Fruit fly (Drosophila melanogaster): ENCODE results near the gene CG7300.

The CG7300 gene

DNA sequence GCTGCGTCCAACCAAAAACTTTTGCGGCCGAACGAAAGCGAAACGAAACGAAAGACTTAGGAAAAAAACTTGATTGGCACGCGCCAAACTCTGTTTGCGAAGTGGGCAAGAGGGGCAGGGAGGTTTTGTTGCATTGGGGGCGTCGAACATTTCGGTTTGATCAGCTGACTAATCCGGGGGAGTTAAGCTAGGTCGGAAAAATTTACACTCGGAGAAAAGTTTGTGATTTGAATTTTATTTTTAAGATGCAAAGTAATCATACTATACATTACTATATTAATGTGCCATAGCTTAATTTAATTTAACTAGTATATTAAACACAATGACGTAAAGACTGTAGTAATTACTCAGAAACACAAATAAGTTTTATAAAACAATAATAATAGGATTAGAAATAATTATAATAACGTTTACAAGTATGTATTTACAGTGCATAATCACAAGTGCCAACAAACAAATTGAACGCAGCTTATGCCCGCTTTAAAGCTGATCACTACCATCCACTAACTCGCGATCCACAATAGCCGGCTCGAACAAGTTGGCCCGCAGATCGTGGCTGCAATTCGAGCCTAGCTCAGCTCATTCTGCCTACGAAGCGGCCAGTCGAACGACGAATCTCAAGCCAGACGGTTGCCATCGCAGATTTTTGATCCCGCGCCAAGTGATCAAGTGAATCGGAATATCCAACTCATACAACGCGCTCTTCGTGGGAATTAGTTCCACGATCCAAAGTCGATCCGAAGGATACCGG lies 36.2 kb downstream of the CG7300 start, which contains the start of gene CG31871 (continued):
- TF ChIP-seq ap (GFP tag; IDR thresholded peaks at IDR 0.05), result peak; percentile 56
- peak; percentile 48 for TF ChIP-seq ewg (GFP tag; optimal IDR thresholded peaks at IDR 0.05)
- no peak for TF ChIP-seq HmgD (GFP tag; optimal IDR thresholded peaks at IDR 0.05)
- peak; percentile 52 for TF ChIP-seq CG2875 (GFP tag; optimal IDR thresholded peaks at IDR 0.05)
- peak; percentile 56 for TF ChIP-seq BtbVII (GFP tag; optimal IDR thresholded peaks at IDR 0.05)
- TF ChIP-seq sc (optimal IDR thresholded peaks at IDR 0.05), result no peak
- TF ChIP-seq sc (GFP tag; optimal IDR thresholded peaks at IDR 0.05), result peak; percentile 40
- no peak for TF ChIP-seq Bdp1 (GFP tag; optimal IDR thresholded peaks at IDR 0.05)
- TF ChIP-seq Oaz (GFP tag; IDR thresholded peaks at IDR 0.05), result peak; percentile 40; the same call in 1 of the 2 replicates
- TF ChIP-seq CG15696 (tag; optimal IDR thresholded peaks at IDR 0.05), result peak; percentile 16
- no peak for TF ChIP-seq gt (GFP tag; IDR thresholded peaks at IDR 0.05)
- TF ChIP-seq Opbp (GFP tag; IDR thresholded peaks at IDR 0.05; ENCODE audit: partially characterized antibody), result no peak
- TF ChIP-seq Dfd (GFP tag; optimal IDR thresholded peaks at IDR 0.05), result no peak
- 0 out of 3 replicates have a peak, but pooled peaks have one; percentile 11 for TF ChIP-seq sr (GFP tag; IDR thresholded peaks at IDR 0.05)
- TF ChIP-seq CG15269 (tag; optimal IDR thresholded peaks at IDR 0.05), result peak; percentile 82
- TF ChIP-seq fd96Cb (tag; optimal IDR thresholded peaks at IDR 0.05), result peak; percentile 76
- TF ChIP-seq CG12299 (tag; optimal IDR thresholded peaks at IDR 0.05), result peak; percentile 48
- TF ChIP-seq Dp (GFP tag; optimal IDR thresholded peaks at IDR 0.05), result no peak
- TF ChIP-seq fd3F (GFP tag; optimal IDR thresholded peaks at IDR 0.05), result peak; percentile 61
- TF ChIP-seq CG6689 (GFP tag; IDR thresholded peaks at IDR 0.05), result peak; percentile 77; the same call in 1 of the 2 replicates
- TF ChIP-seq CG18476 (GFP tag; optimal IDR thresholded peaks at IDR 0.05), result no peak
- TF ChIP-seq CG9727 (GFP tag; optimal IDR thresholded peaks at IDR 0.05), result peak; percentile 67
- TF ChIP-seq CG34422 (GFP tag; IDR thresholded peaks at IDR 0.05), result peak; percentile 70; the same call in 2 of the 3 replicates
- peak; percentile 21 for TF ChIP-seq CG1602 (GFP tag; optimal IDR thresholded peaks at IDR 0.05)
- TF ChIP-seq PHDP (tag; optimal IDR thresholded peaks at IDR 0.05), result peak; percentile 80
- no peak for TF ChIP-seq CG33213 (GFP tag; optimal IDR thresholded peaks at IDR 0.05)
- TF ChIP-seq CG4424 (GFP tag; optimal IDR thresholded peaks at IDR 0.05), result peak; percentile 75
- peak; percentile 17 for TF ChIP-seq CG6654 (GFP tag; optimal IDR thresholded peaks at IDR 0.05)
- no peak for TF ChIP-seq CG11456 (GFP tag; IDR thresholded peaks at IDR 0.05)
- TF ChIP-seq CG4404 (GFP tag; IDR thresholded peaks at IDR 0.05), result no peak
- no peak for TF ChIP-seq eyg (GFP tag; optimal IDR thresholded peaks at IDR 0.05)
- no peak for TF ChIP-seq CG1647 (GFP tag; optimal IDR thresholded peaks at IDR 0.05)
- peak; percentile 6 for TF ChIP-seq bab2 (GFP tag; optimal IDR thresholded peaks at IDR 0.05)
- TF ChIP-seq CG13624 (GFP tag; optimal IDR thresholded peaks at IDR 0.05), result no peak
- TF ChIP-seq crol (GFP tag; IDR thresholded peaks at IDR 0.05), result peak; percentile 55; the same call in 1 of the 2 replicates
- peak; percentile 49 for TF ChIP-seq org-1 (GFP tag; optimal IDR thresholded peaks at IDR 0.05)
- TF ChIP-seq so (GFP tag; IDR thresholded peaks at IDR 0.05), result 0 out of 3 replicates have a peak, but pooled peaks have one; percentile 35
- no peak for TF ChIP-seq Mad (GFP tag; optimal IDR thresholded peaks at IDR 0.05)
- TF ChIP-seq dpn (GFP tag; optimal IDR thresholded peaks at IDR 0.05), result peak in 1 of 2 experiments; percentile 67
- no peak for TF ChIP-seq mam (GFP tag; optimal IDR thresholded peaks at IDR 0.05)
- no peak for TF ChIP-seq CG17802 (tag; optimal IDR thresholded peaks at IDR 0.05)
- peak; percentile 80; the same call in 2 of the 3 replicates for TF ChIP-seq CG11695 (GFP tag; IDR thresholded peaks at IDR 0.05)
- TF ChIP-seq CG3281 (GFP tag; optimal IDR thresholded peaks at IDR 0.05), result peak; percentile 56
- peak; percentile 61 for TF ChIP-seq ssp (GFP tag; IDR thresholded peaks at IDR 0.05)
- TF ChIP-seq oc (tag; optimal IDR thresholded peaks at IDR 0.05), result peak; percentile 83
- TF ChIP-seq CG10147 (GFP tag; optimal IDR thresholded peaks at IDR 0.05), result peak; percentile 68
- 0 out of 3 replicates have a peak, but pooled peaks have one; percentile 44 for TF ChIP-seq H15 (GFP tag; IDR thresholded peaks at IDR 0.05)
- no peak for TF ChIP-seq TFAM (GFP tag; optimal IDR thresholded peaks at IDR 0.05)
- TF ChIP-seq bsh (GFP tag; optimal IDR thresholded peaks at IDR 0.05), result peak in 1 of 2 experiments; percentile 81
